Fruit fly (Drosophila melanogaster): ENCODE measurements around the gene CG31106.

CG31106 gene

DNA sequence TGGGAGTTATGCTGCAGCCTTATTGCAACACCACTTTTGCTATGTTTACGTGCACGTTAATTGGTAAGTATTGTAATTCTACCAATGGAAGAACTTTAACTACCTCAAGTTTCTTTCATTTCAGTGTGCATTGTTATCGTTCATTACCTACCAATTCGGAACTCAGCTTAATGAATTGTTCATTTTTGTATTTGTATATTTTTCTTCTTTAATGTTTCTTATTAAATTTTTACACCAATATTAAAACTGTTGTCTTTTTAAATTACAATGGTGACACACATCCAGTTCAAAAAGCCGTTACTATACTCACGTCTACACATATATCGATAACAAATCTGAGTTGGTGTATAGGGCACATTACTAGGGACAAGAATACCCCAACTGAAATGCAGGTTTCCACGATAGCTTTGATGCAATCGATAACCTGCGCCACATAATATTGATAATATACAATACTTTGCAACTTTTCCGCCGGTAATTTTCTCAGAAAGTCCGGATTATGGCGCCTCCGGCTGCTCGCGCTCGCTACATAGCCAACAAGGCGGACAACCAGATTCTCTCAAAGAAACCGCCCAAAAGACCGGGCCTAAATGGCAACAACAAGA lies 5.2 kb downstream of the CG31106 start, which contains the start of gene Alg9 (continued):
- TF ChIP-seq Side (GFP tag; optimal IDR thresholded peaks at IDR 0.05) (no peak), CG18764 (GFP tag; optimal IDR thresholded peaks at IDR 0.05) (no peak), CG14710 (tag; optimal IDR thresholded peaks at IDR 0.05) (peak; percentile 49), vvl (GFP tag; IDR thresholded peaks at IDR 0.05) (0 out of 2 replicates have a peak, but pooled peaks have one; percentile 37), zfh1 (GFP tag; IDR thresholded peaks at IDR 0.05) (no peak), CG8089 (GFP tag; optimal IDR thresholded peaks at IDR 0.05) (no peak), CG17186 (GFP tag; optimal IDR thresholded peaks at IDR 0.05) (peak; percentile 2), luna (GFP tag; optimal IDR thresholded peaks at IDR 0.05) (no peak), dysf (GFP tag; IDR thresholded peaks at IDR 0.05) (no peak), Dad (GFP tag; optimal IDR thresholded peaks at IDR 0.05) (peak; percentile 13), CG18262 (tag; optimal IDR thresholded peaks at IDR 0.05) (no peak), sd (tag; optimal IDR thresholded peaks at IDR 0.05) (no peak), zen2 (GFP tag; IDR thresholded peaks at IDR 0.05; ENCODE audit: partially characterized antibody) (peak; percentile 94), CG17361 (GFP tag; IDR thresholded peaks at IDR 0.05) (no peak), CG42726 (GFP tag; IDR thresholded peaks at IDR 0.05; ENCODE audit: partially characterized antibody) (peak; percentile 77), Asciz (GFP tag; optimal IDR thresholded peaks at IDR 0.05) (no peak), CG17612 (GFP tag; IDR thresholded peaks at IDR 0.05) (no peak), CG2889 (GFP tag; IDR thresholded peaks at IDR 0.05) (no peak), Sry-δ (GFP tag; optimal IDR thresholded peaks at IDR 0.05) (peak; percentile 88), CG5953 (GFP tag; IDR thresholded peaks at IDR 0.05) (no peak), hb (GFP tag; IDR thresholded peaks at IDR 0.05; ENCODE audit: partially characterized antibody) (peak; percentile 94), CG30431 (GFP tag; optimal IDR thresholded peaks at IDR 0.05) (no peak), CG10654 (GFP tag; optimal IDR thresholded peaks at IDR 0.05) (peak; percentile 3), Sry-β (GFP tag; optimal IDR thresholded peaks at IDR 0.05) (no peak), CG9727 (GFP tag; optimal IDR thresholded peaks at IDR 0.05) (no peak), CG15514 (GFP tag; optimal IDR thresholded peaks at IDR 0.05) (peak; percentile 94), Rx (GFP tag; IDR thresholded peaks at IDR 0.05) (no peak), bsh (GFP tag; optimal IDR thresholded peaks at IDR 0.05) (no peak), CG13624 (GFP tag; optimal IDR thresholded peaks at IDR 0.05) (no peak), MBD-R2 (GFP tag; IDR thresholded peaks at IDR 0.05) (peak; percentile 72; the same call in 1 of the 2 replicates), CG7928 (GFP tag; optimal IDR thresholded peaks at IDR 0.05) (no peak), bowl (GFP tag; IDR thresholded peaks at IDR 0.05) (no peak), lab (GFP tag; optimal IDR thresholded peaks at IDR 0.05) (no peak), CG11696 (GFP tag; IDR thresholded peaks at IDR 0.05) (no peak), cad (GFP tag; optimal IDR thresholded peaks at IDR 0.05) (no peak), Dll (GFP tag; IDR thresholded peaks at IDR 0.05; ENCODE audit: partially characterized antibody) (peak; percentile 89), CG7963 (GFP tag; IDR thresholded peaks at IDR 0.05; ENCODE audit: partially characterized antibody) (peak; percentile 91), zen (tag; optimal IDR thresholded peaks at IDR 0.05) (no peak), CG18619 (GFP tag; optimal IDR thresholded peaks at IDR 0.05) (no peak), Spps (tag; optimal IDR thresholded peaks at IDR 0.05) (no peak), Hand (GFP tag; optimal IDR thresholded peaks at IDR 0.05) (no peak), E2f1 (GFP tag; IDR thresholded peaks at IDR 0.05) (no peak), Mrtf (GFP tag; IDR thresholded peaks at IDR 0.05) (no peak), CG13424 (tag; optimal IDR thresholded peaks at IDR 0.05) (no peak), Fer3 (tag; optimal IDR thresholded peaks at IDR 0.05) (no peak), Med (GFP tag) (peak; percentile 88), jing (GFP tag; optimal IDR thresholded peaks at IDR 0.05) (no peak), dpn (GFP tag; optimal IDR thresholded peaks at IDR 0.05) (peak in 1 of 2 experiments; percentile 6), az2 (GFP tag; optimal IDR thresholded peaks at IDR 0.05) (no peak), Sox102F (GFP tag; optimal IDR thresholded peaks at IDR 0.05) (no peak)

All from whole organism, embryonic.